Worm (Caenorhabditis elegans) whole organism, midembryonic: ENCODE results near the gene ceh-32.

ENCODE experiments used
- flt-1 ChIP-seq: fragments of 200-800 bp; sonication (Bioruptor generic); IDR thresholded peaks from 2 replicates; pipeline ENCODE4 v1.3.6; 2022; ENCODE audit warnings: missing genetic modification characterization, missing compliant biosample characterization
- tab-1 ChIP-seq: fragments of 200-800 bp; sonication (Bioruptor generic); IDR thresholded peaks from 2 replicates; pipeline ENCODE4 v1.3.6; 2022; ENCODE audit warnings: missing genetic modification characterization, missing compliant biosample characterization

DNA sequence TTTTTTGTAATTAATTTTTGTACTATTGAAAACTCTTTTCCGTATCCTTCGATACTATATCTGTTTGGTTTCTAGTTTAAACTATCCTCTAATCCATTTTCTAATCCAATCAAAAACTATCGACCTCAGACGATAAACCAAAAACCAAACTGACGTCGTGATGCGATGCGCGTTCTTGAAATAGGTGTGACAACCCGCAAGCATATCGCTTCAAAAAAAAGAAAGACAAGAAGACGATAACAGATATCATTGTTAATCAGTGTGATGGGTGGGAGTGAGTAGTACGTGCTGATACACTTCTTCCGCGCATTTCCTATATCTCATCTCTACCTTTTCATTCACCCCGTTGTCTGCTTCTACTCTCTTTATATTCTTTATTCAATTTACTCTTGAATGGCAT, 34.6 kb upstream of the ceh-32 start, which contains the start of gene T04F3.1:
- no peak for TF ChIP-seq flt-1 (GFP tag; lab: Robert Waterston, UW)
- TF ChIP-seq tab-1 = no peak
